Worm (Caenorhabditis elegans): Measurements from ENCODE around the gene nhr-180.

Gene nhr-180

ce11 chrV:679663-680062, 12.4 kb upstream of the nhr-180 start, which contains the start of gene srx-22:
Gene srx-22, plus strand, starts transcription at chrV:679963.
- no peak for TF ChIP-seq nhr-67 (tag; optimal IDR thresholded peaks at IDR 0.05)
- TF ChIP-seq eor-1 (tag; optimal IDR thresholded peaks at IDR 0.05): no peak
- no peak for TF ChIP-seq fkh-2 (tag; optimal IDR thresholded peaks at IDR 0.05)
- TF ChIP-seq tbx-2 (tag; optimal IDR thresholded peaks at IDR 0.05): no peak
- no peak for TF ChIP-seq mdl-1 (tag; optimal IDR thresholded peaks at IDR 0.05)
- no peak for TF ChIP-seq ceh-82 (tag; optimal IDR thresholded peaks at IDR 0.05)
- no peak for TF ChIP-seq unc-62 (GFP tag; optimal IDR thresholded peaks at IDR 0.05)
- TF ChIP-seq ceh-9 (tag; optimal IDR thresholded peaks at IDR 0.05): no peak
- no peak for TF ChIP-seq unc-39 (tag; optimal IDR thresholded peaks at IDR 0.05)
- no peak for TF ChIP-seq ZK546.5 (tag; optimal IDR thresholded peaks at IDR 0.05)
- no peak for TF ChIP-seq nhr-11 (tag; optimal IDR thresholded peaks at IDR 0.05)
- TF ChIP-seq ztf-4 (tag; optimal IDR thresholded peaks at IDR 0.05): no peak
- no peak for TF ChIP-seq daf-12 (tag; optimal IDR thresholded peaks at IDR 0.05)
- TF ChIP-seq elt-3 (tag; optimal IDR thresholded peaks at IDR 0.05): no peak
- no peak for TF ChIP-seq nhr-25 (tag; optimal IDR thresholded peaks at IDR 0.05)
- TF ChIP-seq nhr-23 (tag; optimal IDR thresholded peaks at IDR 0.05): no peak
- no peak for TF ChIP-seq pqm-1 (tag; optimal IDR thresholded peaks at IDR 0.05)
- no peak for TF ChIP-seq lin-39 (tag; optimal IDR thresholded peaks at IDR 0.05)

ce11 chrV:676550-677084, 9.3 kb upstream of the nhr-180 start, which contains the start of the genes fbxa-72 and srx-21:
Gene fbxa-72, minus strand, starts transcription at chrV:676753.
Gene srx-21, plus strand, starts transcription at chrV:677034.
- no peak for TF ChIP-seq pqm-1 (tag; optimal IDR thresholded peaks at IDR 0.05)
- TF ChIP-seq nhr-12 (tag; optimal IDR thresholded peaks at IDR 0.05): no peak
- no peak for TF ChIP-seq ztf-4 (tag; optimal IDR thresholded peaks at IDR 0.05)
- TF ChIP-seq daf-12 (tag; optimal IDR thresholded peaks at IDR 0.05): no peak
- TF ChIP-seq nhr-77 (tag; optimal IDR thresholded peaks at IDR 0.05): no peak
- no peak for TF ChIP-seq nhr-28 (tag; optimal IDR thresholded peaks at IDR 0.05)
- no peak for TF ChIP-seq egl-5 (tag; optimal IDR thresholded peaks at IDR 0.05)
- TF ChIP-seq skn-1 (tag; optimal IDR thresholded peaks at IDR 0.05): no peak
- TF ChIP-seq fkh-10 (GFP tag; optimal IDR thresholded peaks at IDR 0.05): no peak
- no peak for TF ChIP-seq ceh-16 (tag; optimal IDR thresholded peaks at IDR 0.05)
- TF ChIP-seq nhr-237 (tag; optimal IDR thresholded peaks at IDR 0.05): no peak
- TF ChIP-seq ceh-28 (tag; optimal IDR thresholded peaks at IDR 0.05): peak; percentile 30
- TF ChIP-seq lin-39 (tag; optimal IDR thresholded peaks at IDR 0.05): no peak
- peak; percentile 62 for TF ChIP-seq nhr-23 (tag; optimal IDR thresholded peaks at IDR 0.05)
- TF ChIP-seq elt-3 (tag; optimal IDR thresholded peaks at IDR 0.05): no peak
- TF ChIP-seq zag-1 (tag; optimal IDR thresholded peaks at IDR 0.05): no peak
- no peak for TF ChIP-seq ZK546.5 (tag; optimal IDR thresholded peaks at IDR 0.05)
- no peak for TF ChIP-seq unc-62 (GFP tag; optimal IDR thresholded peaks at IDR 0.05)
- no peak for TF ChIP-seq nhr-67 (tag; optimal IDR thresholded peaks at IDR 0.05)
- TF ChIP-seq snpc-4 (tag; optimal IDR thresholded peaks at IDR 0.05): peak; percentile 12
- TF ChIP-seq ztf-11 (tag; optimal IDR thresholded peaks at IDR 0.05): no peak
- peak; percentile 60 for TF ChIP-seq nhr-43 (tag; optimal IDR thresholded peaks at IDR 0.05; ENCODE audit: poor library complexity, severe bottlenecking)
- no peak for TF ChIP-seq sea-2 (GFP tag; optimal IDR thresholded peaks at IDR 0.05)
- no peak for TF ChIP-seq egl-27 (tag; optimal IDR thresholded peaks at IDR 0.05)
- no peak for TF ChIP-seq nhr-76 (tag; optimal IDR thresholded peaks at IDR 0.05)
- no peak for TF ChIP-seq jun-1 (tag; optimal IDR thresholded peaks at IDR 0.05)
- TF ChIP-seq tbx-2 (tag; optimal IDR thresholded peaks at IDR 0.05): no peak
- no peak for TF ChIP-seq fkh-2 (tag; optimal IDR thresholded peaks at IDR 0.05)
- no peak for TF ChIP-seq eor-1 (tag; optimal IDR thresholded peaks at IDR 0.05)
- TF ChIP-seq ceh-9 (tag; optimal IDR thresholded peaks at IDR 0.05): no peak
- TF ChIP-seq hmg-11 (tag; optimal IDR thresholded peaks at IDR 0.05): no peak
- no peak for TF ChIP-seq mml-1 (tag; optimal IDR thresholded peaks at IDR 0.05)
- TF ChIP-seq lin-15B (tag; optimal IDR thresholded peaks at IDR 0.05): peak; percentile 21
- TF ChIP-seq R02D3.7 (tag; optimal IDR thresholded peaks at IDR 0.05): no peak
- TF ChIP-seq nhr-11 (tag; optimal IDR thresholded peaks at IDR 0.05): no peak
- TF ChIP-seq aly-2 (tag; optimal IDR thresholded peaks at IDR 0.05): no peak
- no peak for TF ChIP-seq pha-4 (tag; optimal IDR thresholded peaks at IDR 0.05)
- no peak for TF ChIP-seq ama-1 (optimal IDR thresholded peaks at IDR 0.05)
- TF ChIP-seq mdl-1 (tag; optimal IDR thresholded peaks at IDR 0.05): no peak
- TF ChIP-seq fos-1 (tag; optimal IDR thresholded peaks at IDR 0.05): no peak
- peak; percentile 36 for TF ChIP-seq nhr-25 (tag; optimal IDR thresholded peaks at IDR 0.05)
- TF ChIP-seq ceh-82 (tag; optimal IDR thresholded peaks at IDR 0.05): no peak
- peak; percentile 28 for TF ChIP-seq elt-2 (tag; optimal IDR thresholded peaks at IDR 0.05)
- no peak for TF ChIP-seq lsy-12 (tag; optimal IDR thresholded peaks at IDR 0.05)
- TF ChIP-seq unc-39 (tag; optimal IDR thresholded peaks at IDR 0.05): no peak
- no peak for TF ChIP-seq elt-1 (tag; optimal IDR thresholded peaks at IDR 0.05)
- no peak for TF ChIP-seq nfya-1 (tag; optimal IDR thresholded peaks at IDR 0.05; ENCODE audit: insufficient read depth)
